Fruit fly (Drosophila melanogaster): Measurements from ENCODE around the gene crim.

Gene crim

DNA sequence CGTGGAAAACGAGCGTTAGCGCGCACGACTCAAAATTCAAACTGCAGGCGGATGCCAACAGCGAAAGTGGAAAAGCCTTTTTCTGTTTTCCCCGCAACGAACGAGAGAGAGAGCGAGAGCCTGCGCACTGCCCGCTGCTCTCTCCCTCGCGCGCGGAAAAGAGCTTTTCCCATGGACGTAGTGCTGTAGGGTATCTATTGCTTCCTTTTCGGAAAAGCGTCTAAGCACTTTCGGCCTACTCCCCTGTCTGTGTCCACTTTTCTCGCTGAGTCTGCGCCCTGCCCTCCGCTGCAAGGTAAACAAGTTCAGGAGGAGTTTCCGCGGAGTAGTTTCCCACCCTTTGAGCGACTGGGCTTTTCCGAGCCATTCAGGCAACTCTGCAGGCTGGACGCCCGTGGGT lies 30.9 kb downstream of the crim start, which contains the start of gene CG32085 (continued):
- TF ChIP-seq odd (GFP tag; optimal IDR thresholded peaks at IDR 0.05) (peak; percentile 5), fd102C (GFP tag; optimal IDR thresholded peaks at IDR 0.05) (no peak), CG9215 (GFP tag; IDR thresholded peaks at IDR 0.05) (peak; percentile 48), Dbx (GFP tag; IDR thresholded peaks at IDR 0.05) (peak; percentile 82; the same call in 2 of the 3 replicates), Hey (tag; optimal IDR thresholded peaks at IDR 0.05) (peak; percentile 40), CG1529 (GFP tag; optimal IDR thresholded peaks at IDR 0.05) (no peak), CG30020 (tag; optimal IDR thresholded peaks at IDR 0.05) (no peak), wek (GFP tag; optimal IDR thresholded peaks at IDR 0.05) (no peak), CG31224 (GFP tag; IDR thresholded peaks at IDR 0.05) (0 out of 2 replicates have a peak, but pooled peaks have one; percentile 33), lab (GFP tag; optimal IDR thresholded peaks at IDR 0.05) (peak; percentile 90), CG4854 (GFP tag; optimal IDR thresholded peaks at IDR 0.05) (peak; percentile 17), CG9817 (tag; optimal IDR thresholded peaks at IDR 0.05) (peak; percentile 32), hkb (optimal IDR thresholded peaks at IDR 0.05) (no peak), hkb (GFP tag; IDR thresholded peaks at IDR 0.05) (peak; percentile 58), Camta (GFP tag; optimal IDR thresholded peaks at IDR 0.05) (peak; percentile 0), BtbVII (GFP tag; optimal IDR thresholded peaks at IDR 0.05) (peak; percentile 36), dmrt11E (tag; optimal IDR thresholded peaks at IDR 0.05) (no peak), bcd (GFP tag; optimal IDR thresholded peaks at IDR 0.05) (peak; percentile 61), Ets65A (GFP tag) (peak; percentile 92), CG17186 (GFP tag; optimal IDR thresholded peaks at IDR 0.05) (no peak), vfl (GFP tag; optimal IDR thresholded peaks at IDR 0.05) (peak; percentile 24), E2f1 (GFP tag; IDR thresholded peaks at IDR 0.05) (peak; percentile 68), CG8290 (GFP tag; optimal IDR thresholded peaks at IDR 0.05) (no peak), CG8290 (tag; optimal IDR thresholded peaks at IDR 0.05) (peak in 1 of 2 experiments; percentile 92), CG6683 (GFP tag; optimal IDR thresholded peaks at IDR 0.05) (peak; percentile 44), stc (GFP tag; IDR thresholded peaks at IDR 0.05) (peak; percentile 53; the same call in 1 of the 2 replicates), Fer3 (tag; optimal IDR thresholded peaks at IDR 0.05) (peak; percentile 51), CG12236 (GFP tag; optimal IDR thresholded peaks at IDR 0.05) (no peak), chm (GFP tag; IDR thresholded peaks at IDR 0.05) (peak; percentile 61; the same call in 1 of the 2 replicates), ttk (GFP tag; IDR thresholded peaks at IDR 0.05) (no peak), fd96Cb (tag; optimal IDR thresholded peaks at IDR 0.05) (peak; percentile 11), Abd-B (GFP tag; optimal IDR thresholded peaks at IDR 0.05) (no peak), Neu2 (GFP tag; optimal IDR thresholded peaks at IDR 0.05; ENCODE audit: borderline replicate concordance) (no peak), CG1024 (GFP tag; IDR thresholded peaks at IDR 0.05) (no peak; the same call in 1 of the 2 replicates), CG17612 (GFP tag; IDR thresholded peaks at IDR 0.05) (0 out of 2 replicates have a peak, but pooled peaks have one; percentile 43), br (optimal IDR thresholded peaks at IDR 0.05) (no peak), CTCF (GFP tag; optimal IDR thresholded peaks at IDR 0.05) (no peak), CG3163 (GFP tag; optimal IDR thresholded peaks at IDR 0.05) (peak; percentile 17), Spps (tag; optimal IDR thresholded peaks at IDR 0.05) (no peak), zen2 (GFP tag; IDR thresholded peaks at IDR 0.05; ENCODE audit: partially characterized antibody) (no peak), Jarid2 (GFP tag; optimal IDR thresholded peaks at IDR 0.05) (peak; percentile 51), Hmx (GFP tag; optimal IDR thresholded peaks at IDR 0.05) (no peak), ranshi (GFP tag; IDR thresholded peaks at IDR 0.05) (peak; percentile 72), lov (optimal IDR thresholded peaks at IDR 0.05) (no peak), lov (GFP tag; IDR thresholded peaks at IDR 0.05) (no peak), luna (GFP tag; optimal IDR thresholded peaks at IDR 0.05) (no peak), CG34224 (GFP tag; IDR thresholded peaks at IDR 0.05; ENCODE audit: partially characterized antibody) (no peak), CG9932 (GFP tag; IDR thresholded peaks at IDR 0.05) (peak; percentile 84), zfh2 (GFP tag; optimal IDR thresholded peaks at IDR 0.05) (peak; percentile 71), D (optimal IDR thresholded peaks at IDR 0.05) (no peak), D (GFP tag; optimal IDR thresholded peaks at IDR 0.05) (no peak), Sox102F (GFP tag; optimal IDR thresholded peaks at IDR 0.05) (no peak), run (tag; optimal IDR thresholded peaks at IDR 0.05) (no peak)

All from whole organism, embryonic.